Worm (Caenorhabditis elegans): ENCODE results near the gene mig-10.

mig-10 gene

ce11 chrIII:8240948-8241347, 38.0 kb upstream of the mig-10 start:
- TF ChIP-seq ceh-13 (GFP tag; optimal IDR thresholded peaks at IDR 0.05) (no peak), ama-1 (optimal IDR thresholded peaks at IDR 0.05) (no peak), ets-7 (tag; optimal IDR thresholded peaks at IDR 0.05) (no peak), hnd-1 (tag; optimal IDR thresholded peaks at IDR 0.05) (no peak), scrt-1 (GFP tag; IDR thresholded peaks at IDR 0.05) (no peak), ceh-36 (tag; optimal IDR thresholded peaks at IDR 0.05) (no peak), sea-1 (GFP tag; conservative IDR thresholded peaks at IDR 0.05) (no peak), tbx-37 (GFP tag; conservative IDR thresholded peaks at IDR 0.05) (no peak), F13C5.2 (tag; optimal IDR thresholded peaks at IDR 0.05) (no peak), hmg-4 (GFP tag; optimal IDR thresholded peaks at IDR 0.05) (no peak), hmbx-1 (tag; optimal IDR thresholded peaks at IDR 0.05) (no peak), aly-1 (tag; optimal IDR thresholded peaks at IDR 0.05) (no peak), tbx-11 (GFP tag; IDR thresholded peaks at IDR 0.05) (no peak), pes-1 (GFP tag; IDR thresholded peaks at IDR 0.05) (no peak), B0310.2 (tag; optimal IDR thresholded peaks at IDR 0.05) (no peak), flt-1 (GFP tag; IDR thresholded peaks at IDR 0.05) (no peak)

- no peak for TF ChIP-seq B0310.2 (tag; optimal IDR thresholded peaks at IDR 0.05)
- TF ChIP-seq F13C5.2 (tag; optimal IDR thresholded peaks at IDR 0.05): no peak
- no peak for TF ChIP-seq tbx-37 (GFP tag; conservative IDR thresholded peaks at IDR 0.05)
- no peak for TF ChIP-seq flt-1 (GFP tag; IDR thresholded peaks at IDR 0.05)
- TF ChIP-seq pes-1 (GFP tag; IDR thresholded peaks at IDR 0.05): no peak
- TF ChIP-seq tra-4 (tag; optimal IDR thresholded peaks at IDR 0.05): no peak
- no peak for TF ChIP-seq hmg-4 (GFP tag; optimal IDR thresholded peaks at IDR 0.05)
- TF ChIP-seq hnd-1 (tag; optimal IDR thresholded peaks at IDR 0.05): no peak
- no peak for TF ChIP-seq ceh-13 (GFP tag; optimal IDR thresholded peaks at IDR 0.05)
- TF ChIP-seq ets-7 (tag; optimal IDR thresholded peaks at IDR 0.05): no peak
- no peak for TF ChIP-seq scrt-1 (GFP tag; IDR thresholded peaks at IDR 0.05)
- no peak for TF ChIP-seq hmbx-1 (tag; optimal IDR thresholded peaks at IDR 0.05)
- no peak for TF ChIP-seq tbx-11 (GFP tag; IDR thresholded peaks at IDR 0.05)
- no peak for TF ChIP-seq sea-1 (GFP tag; conservative IDR thresholded peaks at IDR 0.05)
- no peak for TF ChIP-seq aly-1 (tag; optimal IDR thresholded peaks at IDR 0.05)
These were observed 36.1 kb upstream of the mig-10 start, which contains the start of gene C02F5.12 for ce11 chrIII:8242809-8243208. Gene C02F5.12 (minus strand): TSS chrIII:8243029.

ce11 chrIII:8244052-8244451, 34.8 kb upstream of the mig-10 start, which contains the start of the genes pbs-6 and cids-1:
Gene pbs-6 (minus strand): TSS chrIII:8244092.
Gene cids-1 (plus strand): TSS chrIII:8244445.
- no peak for TF ChIP-seq ceh-13 (GFP tag; optimal IDR thresholded peaks at IDR 0.05)
- TF ChIP-seq hnd-1 (tag; optimal IDR thresholded peaks at IDR 0.05): no peak
- no peak for TF ChIP-seq pes-1 (GFP tag; IDR thresholded peaks at IDR 0.05)
- TF ChIP-seq F13C5.2 (tag; optimal IDR thresholded peaks at IDR 0.05): no peak
- TF ChIP-seq ets-7 (tag; optimal IDR thresholded peaks at IDR 0.05): no peak
- no peak for TF ChIP-seq flt-1 (GFP tag; IDR thresholded peaks at IDR 0.05)
- no peak for TF ChIP-seq B0310.2 (tag; optimal IDR thresholded peaks at IDR 0.05)
- TF ChIP-seq scrt-1 (GFP tag; IDR thresholded peaks at IDR 0.05): no peak
- TF ChIP-seq hmg-4 (GFP tag; optimal IDR thresholded peaks at IDR 0.05): no peak
- no peak for TF ChIP-seq tbx-37 (GFP tag; conservative IDR thresholded peaks at IDR 0.05)

ce11 chrIII:8245591-8245990, 33.3 kb upstream of the mig-10 start, which contains the start of gene C02F5.3:
Gene C02F5.3 (plus strand): TSS chrIII:8245891.
- TF ChIP-seq tbx-37 (GFP tag; conservative IDR thresholded peaks at IDR 0.05): no peak
- TF ChIP-seq tra-4 (tag; optimal IDR thresholded peaks at IDR 0.05): no peak
- TF ChIP-seq F13C5.2 (tag; optimal IDR thresholded peaks at IDR 0.05): no peak
- no peak for TF ChIP-seq hnd-1 (tag; optimal IDR thresholded peaks at IDR 0.05)
- no peak for TF ChIP-seq flt-1 (GFP tag; IDR thresholded peaks at IDR 0.05)

- no peak for TF ChIP-seq ceh-36 (tag; optimal IDR thresholded peaks at IDR 0.05)
- TF ChIP-seq tra-4 (tag; optimal IDR thresholded peaks at IDR 0.05): no peak
- no peak for TF ChIP-seq ama-1 (optimal IDR thresholded peaks at IDR 0.05)
- TF ChIP-seq sea-1 (GFP tag; conservative IDR thresholded peaks at IDR 0.05): no peak
- TF ChIP-seq B0310.2 (tag; optimal IDR thresholded peaks at IDR 0.05): no peak
- no peak for TF ChIP-seq tbx-11 (GFP tag; IDR thresholded peaks at IDR 0.05)
- no peak for TF ChIP-seq F13C5.2 (tag; optimal IDR thresholded peaks at IDR 0.05)
- no peak for TF ChIP-seq hnd-1 (tag; optimal IDR thresholded peaks at IDR 0.05)
- TF ChIP-seq hmbx-1 (tag; optimal IDR thresholded peaks at IDR 0.05): no peak
- TF ChIP-seq flt-1 (GFP tag; IDR thresholded peaks at IDR 0.05): no peak
- no peak for TF ChIP-seq aly-1 (tag; optimal IDR thresholded peaks at IDR 0.05)
- TF ChIP-seq hmg-4 (GFP tag; optimal IDR thresholded peaks at IDR 0.05): no peak
- TF ChIP-seq ceh-13 (GFP tag; optimal IDR thresholded peaks at IDR 0.05): no peak
- no peak for TF ChIP-seq scrt-1 (GFP tag; IDR thresholded peaks at IDR 0.05)
These were observed 31.9 kb upstream of the mig-10 start, which contains the start of gene C02F5.13 for ce11 chrIII:8247051-8247450. Gene C02F5.13 (plus strand): TSS chrIII:8247351.

ce11 chrIII:8249381-8249780, 29.5 kb upstream of the mig-10 start, which contains the start of the genes C02F5.10 and C02F5.2:
Gene C02F5.10 (minus strand): TSS chrIII:8249481.
Gene C02F5.2 (plus strand): TSS chrIII:8249619.
- TF ChIP-seq tra-4 (tag; optimal IDR thresholded peaks at IDR 0.05): no peak

- TF ChIP-seq aly-1 (tag; optimal IDR thresholded peaks at IDR 0.05) (no peak), hmg-4 (GFP tag; optimal IDR thresholded peaks at IDR 0.05) (peak; percentile 54), F13C5.2 (tag; optimal IDR thresholded peaks at IDR 0.05) (peak; percentile 51), scrt-1 (GFP tag; IDR thresholded peaks at IDR 0.05) (no peak), sea-1 (GFP tag; conservative IDR thresholded peaks at IDR 0.05) (no peak)
These were observed 28.8 kb upstream of the mig-10 start, which contains the start of gene knl-1 for ce11 chrIII:8250007-8250683. Gene knl-1 (plus strand): TSS chrIII:8250632.

ce11 chrIII:8254938-8255337, 24.0 kb upstream of the mig-10 start, which contains the start of gene F09G8.5:
Gene F09G8.5 (plus strand): TSS chrIII:8254975.
- TF ChIP-seq ets-7 (tag; optimal IDR thresholded peaks at IDR 0.05) (no peak), F13C5.2 (tag; optimal IDR thresholded peaks at IDR 0.05) (no peak), hmbx-1 (tag; optimal IDR thresholded peaks at IDR 0.05) (no peak), tra-4 (tag; optimal IDR thresholded peaks at IDR 0.05) (no peak), hmg-4 (GFP tag; optimal IDR thresholded peaks at IDR 0.05) (no peak), scrt-1 (GFP tag; IDR thresholded peaks at IDR 0.05) (no peak), pes-1 (GFP tag; IDR thresholded peaks at IDR 0.05) (no peak), ceh-13 (GFP tag; optimal IDR thresholded peaks at IDR 0.05) (no peak)

Data from whole organism, early embryonic.